Worm (Caenorhabditis elegans) whole organism, young adult: Measurements from ENCODE around the gene K10G9.2.

Experiments used
- F23B12.7 ChIP-seq: sonication (generic microtip); optimal IDR thresholded peaks from 2 replicates; lab custom pipeline; 2017; ENCODE audit warnings: missing genetic modification characterization, mild to moderate bottlenecking, missing compliant biosample characterization, antibody characterized with exemption, moderate library complexity; ENCODE audit not compliant: insufficient read depth
- F57C9.4 ChIP-seq: sonication (generic microtip); optimal IDR thresholded peaks from 2 replicates; lab custom pipeline; 2017; ENCODE audit warnings: mild to moderate bottlenecking, missing genetic modification characterization, missing compliant biosample characterization
- T26A5.8 ChIP-seq: sonication (generic microtip); optimal IDR thresholded peaks from 2 replicates; lab custom pipeline; 2016; ENCODE audit warnings: missing genetic modification characterization, missing compliant biosample characterization
- Y53F4B.3 ChIP-seq: fragments of 200-800 bp; sonication (Bioruptor generic); IDR thresholded peaks from 2 replicates; pipeline ENCODE4 v1.3.6; 2022; ENCODE audit warnings: missing genetic modification reagents, missing genetic modification characterization, missing compliant biosample characterization
- Y56A3A.18 ChIP-seq: fragments of 200-800 bp; sonication (Bioruptor generic); IDR thresholded peaks from 2 replicates; pipeline ENCODE4 v1.3.6; 2022; ENCODE audit warnings: missing genetic modification reagents, missing genetic modification characterization, missing compliant biosample characterization
- ama-1 ChIP-seq, 3 experiments: fragments of 150-350 bp in 1 of 3; sonication (generic microtip) in 2 of 3; optimal IDR thresholded peaks; 2 replicates each; lab custom pipeline; 2014 to 2018; ENCODE audit warnings: missing biosample characterization in 2 of 3, missing genetic modification characterization in 2 of 3, missing genetic modification reagents in 2 of 3
- attf-6 ChIP-seq: fragments of 200-800 bp; sonication (Bioruptor generic); IDR thresholded peaks from 2 replicates; pipeline ENCODE4 v1.3.6; 2022; ENCODE audit warnings: missing genetic modification reagents, missing genetic modification characterization, missing compliant biosample characterization
- ccch-3 ChIP-seq: fragments of 200-800 bp; sonication (Bioruptor generic); optimal IDR thresholded peaks from 2 replicates; lab custom pipeline; 2018; ENCODE audit warnings: mild to moderate bottlenecking, missing genetic modification characterization, missing compliant biosample characterization
- cebp-1 ChIP-seq, 2 experiments: fragments of 200-800 bp in 1 of 2; sonication (Bioruptor generic) in 1 of 2; sonication (generic microtip) in 1 of 2; IDR thresholded peaks in 1 of 2; optimal IDR thresholded peaks in 1 of 2; 2 replicates each; pipeline versions ENCODE4 v1.3.6 to Lab custom; 2017 to 2022; ENCODE audit warnings: missing compliant biosample characterization in 2 of 2, missing genetic modification characterization in 2 of 2, mild to moderate bottlenecking in 1 of 2, missing genetic modification reagents in 1 of 2, moderate library complexity in 1 of 2
- ceh-79 ChIP-seq: sonication (generic microtip); optimal IDR thresholded peaks from 2 replicates; lab custom pipeline; 2017; ENCODE audit warnings: mild to moderate bottlenecking, missing genetic modification characterization, missing compliant biosample characterization
- die-1 ChIP-seq: sonication (generic microtip); optimal IDR thresholded peaks from 2 replicates; lab custom pipeline; 2016; ENCODE audit warnings: missing genotype, mild to moderate bottlenecking, missing genetic modification characterization, missing compliant biosample characterization
- dpff-1 ChIP-seq: sonication (generic microtip); optimal IDR thresholded peaks from 2 replicates; lab custom pipeline; 2017; ENCODE audit warnings: mild to moderate bottlenecking, missing genetic modification characterization, missing compliant biosample characterization
- efl-1 ChIP-seq: fragments of 150-350 bp; optimal IDR thresholded peaks from 2 replicates; lab custom pipeline; 2014; ENCODE audit warnings: missing biosample characterization, missing genetic modification reagents, missing genetic modification characterization
- egl-44 ChIP-seq: fragments of 200-800 bp; sonication (Bioruptor generic); IDR thresholded peaks from 2 replicates; pipeline ENCODE4 v1.3.6; 2022; ENCODE audit warnings: missing genetic modification reagents, missing genetic modification characterization, missing compliant biosample characterization
- ekl-4 ChIP-seq: fragments of 200-800 bp; sonication (Bioruptor generic); IDR thresholded peaks from 2 replicates; pipeline ENCODE4 v1.3.6; 2022; ENCODE audit warnings: missing genetic modification reagents, missing genetic modification characterization, missing compliant biosample characterization
- lag-1 ChIP-seq: fragments of 200-800 bp; sonication (Bioruptor generic); IDR thresholded peaks from 2 replicates; pipeline ENCODE4 v1.3.6; 2022; ENCODE audit warnings: missing genetic modification reagents, missing genetic modification characterization, missing compliant biosample characterization
- let-607 ChIP-seq, 2 experiments: fragments of 200-800 bp in 1 of 2; sonication (Bioruptor generic) in 1 of 2; sonication (generic microtip) in 1 of 2; optimal IDR thresholded peaks; 2 replicates each; lab custom pipeline; 2016 to 2018; ENCODE audit warnings: mild to moderate bottlenecking in 2 of 2, missing compliant biosample characterization in 2 of 2, missing genetic modification characterization in 2 of 2, moderate library complexity in 2 of 2, missing genotype in 1 of 2
- lin-26 ChIP-seq: fragments of 200-800 bp; sonication (Bioruptor generic); IDR thresholded peaks from 2 replicates; pipeline ENCODE4 v1.3.6; 2022; ENCODE audit warnings: missing genetic modification reagents, missing genetic modification characterization, missing compliant biosample characterization
- madf-10 ChIP-seq: sonication (generic microtip); optimal IDR thresholded peaks from 2 replicates; lab custom pipeline; 2016; ENCODE audit warnings: mild to moderate bottlenecking, missing genetic modification characterization, missing compliant biosample characterization
- mes-4 ChIP-seq: sonication (generic microtip); optimal IDR thresholded peaks from 2 replicates; lab custom pipeline; 2016; ENCODE audit warnings: missing genotype, missing genetic modification characterization, missing compliant biosample characterization
- mxl-1 ChIP-seq: sonication (generic microtip); optimal IDR thresholded peaks from 2 replicates; lab custom pipeline; 2016; ENCODE audit warnings: missing genetic modification characterization, missing compliant biosample characterization
- nfya-2 ChIP-seq: fragments of 200-800 bp; sonication (Bioruptor generic); IDR thresholded peaks from 2 replicates; pipeline ENCODE4 v1.3.6; 2022; ENCODE audit warnings: missing genetic modification reagents, missing genetic modification characterization, missing compliant biosample characterization
- nfyb-1 ChIP-seq: fragments of 200-800 bp; sonication (Bioruptor generic); IDR thresholded peaks from 2 replicates; pipeline ENCODE4 v1.3.6; 2022; ENCODE audit warnings: missing genetic modification reagents, missing genetic modification characterization, missing compliant biosample characterization
- nhr-179 ChIP-seq: sonication (generic microtip); optimal IDR thresholded peaks from 2 replicates; lab custom pipeline; 2016; ENCODE audit warnings: mild to moderate bottlenecking, missing genetic modification characterization, missing compliant biosample characterization
- nhr-80 ChIP-seq: sonication (generic microtip); optimal IDR thresholded peaks from 2 replicates; lab custom pipeline; 2016; ENCODE audit warnings: missing genetic modification characterization, missing compliant biosample characterization
- pha-4 ChIP-seq: fragments of 150-350 bp; sonication (generic microtip); optimal IDR thresholded peaks from 2 replicates; lab custom pipeline; 2014; ENCODE audit warnings: missing biosample characterization, missing genetic modification reagents, missing genetic modification characterization
- repo-1 ChIP-seq: sonication (generic microtip); optimal IDR thresholded peaks from 2 replicates; lab custom pipeline; 2017; ENCODE audit warnings: mild to moderate bottlenecking, missing genetic modification characterization, missing compliant biosample characterization
- sea-2 ChIP-seq: fragments of 200-800 bp; sonication (Bioruptor generic); IDR thresholded peaks from 2 replicates; pipeline ENCODE4 v1.3.6; 2022; ENCODE audit warnings: missing genetic modification characterization, missing compliant biosample characterization
- snpc-3.4 ChIP-seq: sonication (generic microtip); optimal IDR thresholded peaks from 2 replicates; lab custom pipeline; 2017; ENCODE audit warnings: missing genetic modification characterization, mild to moderate bottlenecking, missing compliant biosample characterization, antibody characterized with exemption, moderate library complexity, missing genotype, missing genetic modification reagents
- somi-1 ChIP-seq: fragments of 200-800 bp; sonication (Bioruptor generic); optimal IDR thresholded peaks from 2 replicates; lab custom pipeline; 2018; ENCODE audit warnings: mild to moderate bottlenecking, missing genetic modification characterization, missing compliant biosample characterization
- unc-130 ChIP-seq: sonication (generic microtip); optimal IDR thresholded peaks from 2 replicates; lab custom pipeline; 2016; ENCODE audit warnings: missing genetic modification reagents, missing genetic modification characterization, missing compliant biosample characterization
- xnd-1 ChIP-seq: sonication (generic microtip); optimal IDR thresholded peaks from 2 replicates; lab custom pipeline; 2016; ENCODE audit warnings: missing genotype, missing genetic modification reagents, missing genetic modification characterization, missing compliant biosample characterization
- zfh-2 ChIP-seq: fragments of 200-800 bp; sonication (Bioruptor generic); conservative IDR thresholded peaks from 2 replicates; pipeline ENCODE4 v1.3.6; 2022; ENCODE audit warnings: missing genetic modification reagents, missing genetic modification characterization, missing compliant biosample characterization
- ztf-18 ChIP-seq: sonication (generic microtip); optimal IDR thresholded peaks from 2 replicates; lab custom pipeline; 2016; ENCODE audit warnings: missing genotype, mild to moderate bottlenecking, missing genetic modification characterization, missing compliant biosample characterization
- ztf-3 ChIP-seq: fragments of 200-800 bp; sonication (Bioruptor generic); optimal IDR thresholded peaks from 2 replicates; lab custom pipeline; 2018; ENCODE audit warnings: mild to moderate bottlenecking, missing genetic modification characterization, missing compliant biosample characterization
- ztf-6 ChIP-seq: fragments of 200-800 bp; sonication (Bioruptor generic); IDR thresholded peaks from 2 replicates; pipeline ENCODE4 v1.3.6; 2022; ENCODE audit warnings: missing genetic modification reagents, missing genetic modification characterization, missing compliant biosample characterization

K10G9.2 gene

ce11 chrIII:10328565-10329541, 43.1 kb downstream of the K10G9.2 start (continued):
- TF ChIP-seq egl-44 (no peak), zfh-2 (GFP tag; lab: Robert Waterston, UW) (peak; percentile 84), F57C9.4 (tag; lab: Kevin White, UChicago) (no peak), efl-1 (GFP tag; lab: Kevin White, UChicago) (peak; percentile 51), pha-4 (tag; lab: Kevin White, UChicago) (no peak), repo-1 (no peak), nhr-80 (tag; lab: Kevin White, UChicago) (peak; percentile 8), attf-6 (no peak), mes-4 (tag; lab: Kevin White, UChicago) (no peak), madf-10 (tag; lab: Kevin White, UChicago) (no peak), sea-2 (no peak), lin-26 (GFP tag; lab: Robert Waterston, UW) (no peak), xnd-1 (tag; lab: Kevin White, UChicago) (no peak), F23B12.7 (tag; lab: Kevin White, UChicago) (no peak), Y53F4B.3 (GFP tag; lab: Robert Waterston, UW) (no peak), ztf-6 (GFP tag; lab: Robert Waterston, UW) (no peak), ztf-3 (GFP tag; lab: Kevin White, UChicago) (no peak), ccch-3 (GFP tag; lab: Kevin White, UChicago) (no peak), nfya-2 (no peak), T26A5.8 (tag; lab: Kevin White, UChicago) (no peak), Y56A3A.18 (no peak), nfyb-1 (no peak), snpc-3.4 (tag; lab: Kevin White, UChicago) (no peak), ekl-4 (GFP tag; lab: Robert Waterston, UW) (no peak), dpff-1 (tag; lab: Kevin White, UChicago) (no peak), nhr-179 (no peak), somi-1 (GFP tag; lab: Kevin White, UChicago) (no peak), unc-130 (GFP tag; lab: Kevin White, UChicago) (no peak), die-1 (tag; lab: Kevin White, UChicago) (no peak)

ce11 chrIII:10329811-10330210, 44.1 kb downstream of the K10G9.2 start:
- TF ChIP-seq lag-1 = no peak
- TF ChIP-seq ztf-18 (tag; lab: Kevin White, UChicago) = peak; percentile 29
- TF ChIP-seq ceh-79 (tag; lab: Kevin White, UChicago) = no peak
- TF ChIP-seq cebp-1 (GFP tag; IDR thresholded peaks at IDR 0.05; lab: Robert Waterston, UW) = no peak
- TF ChIP-seq cebp-1 (tag; optimal IDR thresholded peaks at IDR 0.05; lab: Kevin White, UChicago) = peak; percentile 49
- peak in 1 of 2 experiments; percentile 35 for TF ChIP-seq let-607 (tag; optimal IDR thresholded peaks at IDR 0.05; lab: Kevin White, UChicago)
- peak; percentile 41 for TF ChIP-seq F23B12.7 (tag; lab: Kevin White, UChicago)
- peak; percentile 9 for TF ChIP-seq ama-1 (optimal IDR thresholded peaks at IDR 0.05; lab: Kevin White, UChicago)
- no peak for TF ChIP-seq ama-1 (GFP tag; optimal IDR thresholded peaks at IDR 0.05; lab: Kevin White, UChicago)
- TF ChIP-seq mxl-1 (tag; lab: Kevin White, UChicago) = no peak
- TF ChIP-seq nhr-80 (tag; lab: Kevin White, UChicago) = peak; percentile 56
